Worm (Caenorhabditis elegans) whole organism, dauer: ENCODE measurements around the gene glrx-5.
"Not testable (repeated sequence)": the region's sequence is repeated elsewhere in the genome, so short reads cannot be mapped to it uniquely, and the experiment has no call there.

Experiments used
- unc-62 ChIP-seq: sonication (generic microtip); optimal IDR thresholded peaks from 2 replicates; lab custom pipeline; 2017; ENCODE audit warnings: missing biosample characterization, missing genetic modification reagents, missing genetic modification characterization

Gene glrx-5

ce11 chrIII:12373807-12374266 lies at the start of gene glrx-5:
Gene glrx-5 (minus strand): TSS chrIII:12373857.
- no peak for TF ChIP-seq unc-62 (GFP tag; lab: Kevin White, UChicago)

- no peak for TF ChIP-seq unc-62 (GFP tag; lab: Kevin White, UChicago)
Measured at ce11 chrIII:12421708-12422107, 48.1 kb upstream of the glrx-5 start, which contains the start of gene tat-1. Gene tat-1 (minus strand): TSS chrIII:12421718.

ce11 chrIII:12420256-12420655 lies 46.6 kb upstream of the glrx-5 start:
- no peak for TF ChIP-seq unc-62 (GFP tag; lab: Kevin White, UChicago)

- TF ChIP-seq unc-62 (GFP tag; lab: Kevin White, UChicago) = no peak
Measured at ce11 chrIII:12414533-12414932, 40.9 kb upstream of the glrx-5 start.

ce11 chrIII:12411668-12412067 lies 38.0 kb upstream of the glrx-5 start:
- TF ChIP-seq unc-62 (GFP tag; lab: Kevin White, UChicago) = no peak

ce11 chrIII:12411059-12411458 lies 37.4 kb upstream of the glrx-5 start:
- TF ChIP-seq unc-62 (GFP tag; lab: Kevin White, UChicago) = no peak

ce11 chrIII:12410304-12410703 lies 36.6 kb upstream of the glrx-5 start:
- no peak for TF ChIP-seq unc-62 (GFP tag; lab: Kevin White, UChicago)

ce11 chrIII:12399709-12400108 lies 26.1 kb upstream of the glrx-5 start:
- TF ChIP-seq unc-62 (GFP tag; lab: Kevin White, UChicago) = no peak

- TF ChIP-seq unc-62 (GFP tag; lab: Kevin White, UChicago) = no peak
Measured at ce11 chrIII:12398468-12398867, 24.8 kb upstream of the glrx-5 start.

- no peak for TF ChIP-seq unc-62 (GFP tag; lab: Kevin White, UChicago)
Measured at ce11 chrIII:12395085-12395484, 21.4 kb upstream of the glrx-5 start, which contains the start of gene Y49E10.10. Gene Y49E10.10 (plus strand): TSS chrIII:12395465.

ce11 chrIII:12388106-12388505 lies 14.4 kb upstream of the glrx-5 start:
- no peak for TF ChIP-seq unc-62 (GFP tag; lab: Kevin White, UChicago)

- TF ChIP-seq unc-62 (GFP tag; lab: Kevin White, UChicago) = not testable (repeated sequence)
Measured at ce11 chrIII:12386597-12386996, 12.9 kb upstream of the glrx-5 start, which contains the start of gene Y49E10.30. Gene Y49E10.30 (plus strand): TSS chrIII:12386897.

ce11 chrIII:12383709-12384108 lies 10.1 kb upstream of the glrx-5 start, which contains the start of gene Y49E10.4:
Gene Y49E10.4 (minus strand): TSS chrIII:12383809.
- not testable (repeated sequence) for TF ChIP-seq unc-62 (GFP tag; lab: Kevin White, UChicago)

ce11 chrIII:12377198-12377662 lies 3.6 kb upstream of the glrx-5 start, which contains the start of gene pph-4.2:
Gene pph-4.2 (minus strand): TSS chrIII:12377248.
- TF ChIP-seq unc-62 (GFP tag; lab: Kevin White, UChicago) = no peak

ce11 chrIII:12375614-12376013 lies 2.0 kb upstream of the glrx-5 start:
- no peak for TF ChIP-seq unc-62 (GFP tag; lab: Kevin White, UChicago)

ce11 chrIII:12373306-12373705 lies 351 bp downstream of the glrx-5 start:
- no peak for TF ChIP-seq unc-62 (GFP tag; lab: Kevin White, UChicago)
